Worm (Caenorhabditis elegans) whole organism, L1 larva: ENCODE data around the gene R12B2.8.

Experiments used
- C16A3.4 ChIP-seq: fragments of 150-350 bp; optimal IDR thresholded peaks from 2 replicates; lab custom pipeline; 2014; ENCODE audit warnings: missing biosample characterization, missing genetic modification characterization
- F16B12.6 ChIP-seq: fragments of 150-350 bp; optimal IDR thresholded peaks from 2 replicates; lab custom pipeline; 2014; ENCODE audit warnings: missing biosample characterization, missing genetic modification characterization
- aha-1 ChIP-seq: fragments of 150-350 bp; optimal IDR thresholded peaks from 2 replicates; lab custom pipeline; 2014; ENCODE audit warnings: missing biosample characterization, missing genetic modification characterization
- ama-1 ChIP-seq: fragments of 150-350 bp; optimal IDR thresholded peaks from 2 replicates; lab custom pipeline; 2014
- blmp-1 ChIP-seq: fragments of 150-350 bp; optimal IDR thresholded peaks from 2 replicates; lab custom pipeline; 2014; ENCODE audit warnings: missing biosample characterization, missing genetic modification characterization
- ceh-82 ChIP-seq, 3 experiments: fragments of 150-350 bp in 1 of 3; sonication (generic microtip) in 2 of 3; optimal IDR thresholded peaks; 2 replicates each; lab custom pipeline; 2014 to 2017; ENCODE audit warnings: missing biosample characterization in 3 of 3, missing genetic modification characterization in 3 of 3
- dpl-1 ChIP-seq, 3 experiments: fragments of 150-350 bp in 2 of 3; sonication (generic microtip) in 1 of 3; optimal IDR thresholded peaks; 2 replicates each; lab custom pipeline; 2014 to 2017; ENCODE audit warnings: missing biosample characterization in 3 of 3, missing genetic modification characterization in 3 of 3, missing genetic modification reagents in 3 of 3
- dsc-1 ChIP-seq: sonication (generic microtip); optimal IDR thresholded peaks from 2 replicates; lab custom pipeline; 2016; ENCODE audit warnings: mild to moderate bottlenecking, missing genetic modification characterization, missing compliant biosample characterization
- egl-13 ChIP-seq: sonication (generic microtip); optimal IDR thresholded peaks from 2 replicates; lab custom pipeline; 2016; ENCODE audit warnings: missing genotype, missing genetic modification reagents, missing genetic modification characterization, missing compliant biosample characterization
- elt-2 ChIP-seq: sonication (generic microtip); optimal IDR thresholded peaks from 2 replicates; lab custom pipeline; 2016; ENCODE audit warnings: missing genetic modification characterization, mild to moderate bottlenecking, inconsistent platforms, missing compliant biosample characterization, missing genetic modification reagents
- fkh-10 ChIP-seq: sonication (generic microtip); optimal IDR thresholded peaks from 2 replicates; lab custom pipeline; 2017; ENCODE audit warnings: missing biosample characterization, missing genetic modification reagents, missing genetic modification characterization
- fkh-8 ChIP-seq: sonication (generic microtip); optimal IDR thresholded peaks from 2 replicates; lab custom pipeline; 2016; ENCODE audit warnings: mild to moderate bottlenecking, missing genetic modification characterization, missing compliant biosample characterization
- fos-1 ChIP-seq: fragments of 150-350 bp; optimal IDR thresholded peaks from 2 replicates; lab custom pipeline; 2014; ENCODE audit warnings: missing biosample characterization, missing genetic modification characterization
- hlh-17 ChIP-seq: fragments of 200-800 bp; sonication (Bioruptor generic); optimal IDR thresholded peaks from 2 replicates; lab custom pipeline; 2018; ENCODE audit warnings: missing genetic modification characterization, mild to moderate bottlenecking, missing compliant biosample characterization, moderate library complexity, borderline replicate concordance
- hpl-2 ChIP-seq: fragments of 150-350 bp; optimal IDR thresholded peaks from 2 replicates; lab custom pipeline; 2014; ENCODE audit warnings: missing biosample characterization, missing genetic modification reagents, missing genetic modification characterization
- isw-1 ChIP-seq: fragments of 200-800 bp; sonication (Bioruptor generic); IDR thresholded peaks from 2 replicates; pipeline ENCODE4 v1.3.6; 2022; ENCODE audit warnings: missing genetic modification characterization, missing compliant biosample characterization
- jun-1 ChIP-seq: fragments of 150-350 bp; optimal IDR thresholded peaks from 2 replicates; lab custom pipeline; 2014; ENCODE audit warnings: missing biosample characterization, missing genetic modification reagents, missing genetic modification characterization
- lin-14 ChIP-seq: fragments of 200-800 bp; sonication (Bioruptor generic); optimal IDR thresholded peaks from 2 replicates; lab custom pipeline; 2018; ENCODE audit warnings: mild to moderate bottlenecking, missing genetic modification characterization, moderate library complexity, missing compliant biosample characterization
- lin-15B ChIP-seq: fragments of 150-350 bp; sonication (generic microtip); optimal IDR thresholded peaks from 3 replicates; lab custom pipeline; 2014; ENCODE audit warnings: missing biosample characterization, missing genetic modification characterization
- lir-3 ChIP-seq: sonication (generic microtip); optimal IDR thresholded peaks from 2 replicates; lab custom pipeline; 2016; ENCODE audit warnings: mild to moderate bottlenecking, missing genetic modification characterization, moderate library complexity, missing compliant biosample characterization; ENCODE audit not compliant: poor library complexity
- lsy-2 ChIP-seq, 2 experiments: fragments of 150-350 bp; optimal IDR thresholded peaks; 2 replicates each; lab custom pipeline; 2014; ENCODE audit warnings: missing biosample characterization in 2 of 2, missing genetic modification characterization in 2 of 2
- mab-9 ChIP-seq: fragments of 200-800 bp; sonication (Bioruptor generic); IDR thresholded peaks from 2 replicates; pipeline ENCODE4 v1.3.6; 2022; ENCODE audit warnings: missing genetic modification reagents, missing genetic modification characterization, missing compliant biosample characterization
- nhr-11 ChIP-seq: fragments of 150-350 bp; optimal IDR thresholded peaks from 2 replicates; lab custom pipeline; 2014; ENCODE audit warnings: missing biosample characterization, missing genetic modification characterization
- nhr-12 ChIP-seq: sonication (generic microtip); optimal IDR thresholded peaks from 2 replicates; lab custom pipeline; 2017; ENCODE audit warnings: missing biosample characterization, missing genetic modification characterization
- nhr-19 ChIP-seq: fragments of 200-800 bp; sonication (Bioruptor generic); conservative IDR thresholded peaks from 2 replicates; pipeline ENCODE4 v1.3.6; 2022; ENCODE audit warnings: missing genetic modification characterization, missing compliant biosample characterization
- nhr-20 ChIP-seq: sonication (generic microtip); optimal IDR thresholded peaks from 2 replicates; lab custom pipeline; 2016; ENCODE audit warnings: mild to moderate bottlenecking, missing genetic modification characterization, missing compliant biosample characterization
- nhr-237 ChIP-seq: fragments of 150-350 bp; optimal IDR thresholded peaks from 2 replicates; lab custom pipeline; 2014; ENCODE audit warnings: missing biosample characterization, missing genetic modification characterization
- nhr-47 ChIP-seq: sonication (generic microtip); optimal IDR thresholded peaks from 2 replicates; lab custom pipeline; 2016; ENCODE audit warnings: mild to moderate bottlenecking, missing genetic modification characterization, moderate library complexity, missing compliant biosample characterization
- nhr-71 ChIP-seq: sonication (generic microtip); optimal IDR thresholded peaks from 2 replicates; lab custom pipeline; 2016; ENCODE audit warnings: mild to moderate bottlenecking, missing genetic modification characterization, moderate library complexity, missing compliant biosample characterization
- nhr-76 ChIP-seq: sonication (generic microtip); optimal IDR thresholded peaks from 2 replicates; lab custom pipeline; 2017; ENCODE audit warnings: missing biosample characterization, missing genetic modification characterization
- nhr-85 ChIP-seq: sonication (generic microtip); peaks from one replicate; lab custom pipeline; 2016; ENCODE audit warnings: missing genetic modification characterization, inconsistent platforms, missing compliant biosample characterization
- nhr-90 ChIP-seq: sonication (generic microtip); optimal IDR thresholded peaks from 2 replicates; lab custom pipeline; 2016; ENCODE audit warnings: mild to moderate bottlenecking, missing genetic modification characterization, missing compliant biosample characterization; ENCODE audit not compliant: poor library complexity
- pag-3 ChIP-seq: sonication (generic microtip); optimal IDR thresholded peaks from 2 replicates; lab custom pipeline; 2017; ENCODE audit warnings: missing genetic modification characterization, mild to moderate bottlenecking, missing compliant biosample characterization, antibody characterized with exemption, borderline replicate concordance; ENCODE audit not compliant: insufficient read depth
- pax-3 ChIP-seq: fragments of 200-800 bp; sonication (Bioruptor generic); optimal IDR thresholded peaks from 2 replicates; lab custom pipeline; 2018; ENCODE audit warnings: mild to moderate bottlenecking, missing genetic modification characterization, moderate library complexity, missing compliant biosample characterization
- pqm-1 ChIP-seq: sonication (generic microtip); optimal IDR thresholded peaks from 3 replicates; lab custom pipeline; 2017; ENCODE audit warnings: missing biosample characterization, missing genetic modification characterization
- sptf-1 ChIP-seq: fragments of 150-350 bp; optimal IDR thresholded peaks from 2 replicates; lab custom pipeline; 2014; ENCODE audit warnings: missing biosample characterization, missing genetic modification characterization
- sup-37 ChIP-seq: fragments of 200-800 bp; sonication (Bioruptor generic); optimal IDR thresholded peaks from 2 replicates; lab custom pipeline; 2018; ENCODE audit warnings: mild to moderate bottlenecking, missing genetic modification characterization, missing compliant biosample characterization
- unc-62 ChIP-seq: fragments of 150-350 bp; optimal IDR thresholded peaks from 2 replicates; lab custom pipeline; 2014; ENCODE audit warnings: missing biosample characterization, missing genetic modification reagents, missing genetic modification characterization
- vab-15 ChIP-seq: sonication (generic microtip); optimal IDR thresholded peaks from 2 replicates; lab custom pipeline; 2017; ENCODE audit warnings: missing genotype, mild to moderate bottlenecking, missing genetic modification characterization, missing compliant biosample characterization
- ztf-11 ChIP-seq, 2 experiments: sonication (generic microtip); optimal IDR thresholded peaks; 2 replicates each; lab custom pipeline; 2016 to 2017; ENCODE audit warnings: missing genetic modification characterization in 2 of 2, missing biosample characterization in 1 of 2, missing compliant biosample characterization in 1 of 2
- ztf-4 ChIP-seq: fragments of 150-350 bp; optimal IDR thresholded peaks from 2 replicates; lab custom pipeline; 2014; ENCODE audit warnings: missing biosample characterization, missing genetic modification characterization

The R12B2.8 gene

ce11 chrIII:5839147-5839546 lies 15.4 kb downstream of the R12B2.8 start (continued):
- TF ChIP-seq F16B12.6 (tag; lab: Kevin White, UChicago), result no peak
- TF ChIP-seq fkh-10 (GFP tag; lab: Kevin White, UChicago), result no peak
- no peak for TF ChIP-seq isw-1 (GFP tag; lab: Robert Waterston, UW)
- TF ChIP-seq pax-3 (tag; lab: Kevin White, UChicago), result no peak
- no peak for TF ChIP-seq nhr-12 (tag; lab: Kevin White, UChicago)
- TF ChIP-seq nhr-19 (GFP tag; lab: Robert Waterston, UW), result no peak
- no peak for TF ChIP-seq fos-1 (tag; lab: Kevin White, UChicago)

- TF ChIP-seq unc-62 (GFP tag; lab: Kevin White, UChicago), result no peak
- peak; percentile 57 for TF ChIP-seq dsc-1 (tag; lab: Kevin White, UChicago)
- TF ChIP-seq hpl-2 (GFP tag; lab: Kevin White, UChicago), result no peak
- no peak for TF ChIP-seq pag-3
- TF ChIP-seq lin-14 (GFP tag; lab: Kevin White, UChicago), result peak; percentile 9
- TF ChIP-seq nhr-11 (tag; lab: Kevin White, UChicago), result no peak
- TF ChIP-seq aha-1 (tag; lab: Kevin White, UChicago), result no peak
- no peak for TF ChIP-seq ceh-82 (tag; optimal IDR thresholded peaks at IDR 0.05; lab: Kevin White, UChicago)
- TF ChIP-seq lin-15B, result no peak
- no peak for TF ChIP-seq hlh-17 (GFP tag; lab: Kevin White, UChicago)
- no peak for TF ChIP-seq ztf-4 (tag; lab: Kevin White, UChicago)
- TF ChIP-seq C16A3.4 (tag; lab: Kevin White, UChicago), result no peak
- TF ChIP-seq nhr-19 (GFP tag; lab: Robert Waterston, UW), result no peak
- no peak for TF ChIP-seq nhr-47
- TF ChIP-seq nhr-90 (tag; lab: Kevin White, UChicago), result no peak
- peak; percentile 57 for TF ChIP-seq blmp-1 (tag; lab: Kevin White, UChicago)
Measured at ce11 chrIII:5839598-5839997, 15.9 kb downstream of the R12B2.8 start.

ce11 chrIII:5840277-5840676 lies 16.6 kb downstream of the R12B2.8 start:
- no peak for TF ChIP-seq hlh-17 (GFP tag; lab: Kevin White, UChicago)
- peak; percentile 11 for TF ChIP-seq egl-13 (tag; lab: Kevin White, UChicago)
- TF ChIP-seq sup-37 (GFP tag; lab: Kevin White, UChicago), result no peak
- TF ChIP-seq fkh-8 (tag; lab: Kevin White, UChicago), result peak; percentile 16
- TF ChIP-seq lsy-2 (tag; optimal IDR thresholded peaks at IDR 0.05; lab: Kevin White, UChicago), result peak in 1 of 2 experiments; percentile 11
- no peak for TF ChIP-seq ztf-11 (tag; optimal IDR thresholded peaks at IDR 0.05; lab: Kevin White, UChicago)
- no peak for TF ChIP-seq nhr-76
- peak; percentile 16 for TF ChIP-seq jun-1 (tag; lab: Kevin White, UChicago)
- no peak for TF ChIP-seq mab-9 (GFP tag; lab: Robert Waterston, UW)
- TF ChIP-seq nhr-71 (tag; lab: Kevin White, UChicago), result peak; percentile 6
- no peak for TF ChIP-seq nhr-20
- peak; percentile 23 for TF ChIP-seq nhr-47
- peak; percentile 7 for TF ChIP-seq lin-14 (GFP tag; lab: Kevin White, UChicago)
- TF ChIP-seq elt-2 (tag; lab: Kevin White, UChicago), result peak; percentile 11
- TF ChIP-seq pax-3 (tag; lab: Kevin White, UChicago), result peak; percentile 20
- no peak for TF ChIP-seq nhr-85 (tag; lab: Kevin White, UChicago)
- TF ChIP-seq F16B12.6 (tag; lab: Kevin White, UChicago), result no peak
- no peak for TF ChIP-seq vab-15 (tag; lab: Kevin White, UChicago)
- no peak for TF ChIP-seq lir-3 (tag; lab: Kevin White, UChicago)
- TF ChIP-seq blmp-1 (tag; lab: Kevin White, UChicago), result no peak
- TF ChIP-seq ama-1 (lab: Kevin White, UChicago), result peak; percentile 13
- TF ChIP-seq nhr-90 (tag; lab: Kevin White, UChicago), result no peak
- no peak for TF ChIP-seq nhr-237 (tag; lab: Kevin White, UChicago)
- no peak for TF ChIP-seq sptf-1 (tag; lab: Kevin White, UChicago)
- TF ChIP-seq pqm-1, result peak; percentile 72
- TF ChIP-seq dpl-1 (GFP tag; optimal IDR thresholded peaks at IDR 0.05; lab: Kevin White, UChicago), result peak in 1 of 3 experiments; percentile 3
